Worm (Caenorhabditis elegans) whole organism, L4/young adult: ENCODE data around the gene str-250.

Experiments
- dao-5 ChIP-seq: sonication (generic microtip); optimal IDR thresholded peaks from 2 replicates; lab custom pipeline; 2016; ENCODE audit warnings: missing genotype, missing genetic modification characterization, moderate library complexity, missing compliant biosample characterization
- him-1 ChIP-seq: sonication (generic microtip); optimal IDR thresholded peaks from 2 replicates; lab custom pipeline; 2016; ENCODE audit warnings: missing genotype, missing genetic modification reagents, missing genetic modification characterization, missing compliant biosample characterization

ce11 chrV:13889516-13889915 is 28.9 kb upstream of the str-250 start, which contains the start of gene spp-12:
- TF ChIP-seq him-1 (no peak), dao-5 (tag; lab: Kevin White, UChicago) (no peak)
